Fruit fly (Drosophila melanogaster): ENCODE measurements around the gene Mco4.

- no peak for TF ChIP-seq Crg-1 (GFP tag; optimal IDR thresholded peaks at IDR 0.05)
- no peak for TF ChIP-seq kay (GFP tag; ENCODE audit: borderline replicate concordance)
- peak; percentile 27 for TF ChIP-seq CG11617 (GFP tag; optimal IDR thresholded peaks at IDR 0.05)
- peak; percentile 49 for TF ChIP-seq CG14711 (tag; optimal IDR thresholded peaks at IDR 0.05)
- TF ChIP-seq CG7101 (tag; optimal IDR thresholded peaks at IDR 0.05): peak; percentile 49
- no peak for TF ChIP-seq cnc (optimal IDR thresholded peaks at IDR 0.05)
- TF ChIP-seq tj (GFP tag; optimal IDR thresholded peaks at IDR 0.05): no peak
- TF ChIP-seq CG12768 (GFP tag; optimal IDR thresholded peaks at IDR 0.05): no peak
Measured at dm6 chrX:17829083-17829997, 26.6 kb downstream of the Mco4 start.

All from whole organism, adult.